Worm (Caenorhabditis elegans) whole organism, young adult: Measurements from ENCODE around the gene eif-2D.

Experiments
- F33H1.4 ChIP-seq: fragments of 200-800 bp; sonication (Bioruptor generic); IDR thresholded peaks from 2 replicates; pipeline ENCODE4 v1.3.6; 2022; ENCODE audit warnings: missing genetic modification reagents, missing genetic modification characterization, missing compliant biosample characterization
- Y53G8AR.9 ChIP-seq: fragments of 200-800 bp; sonication (Bioruptor generic); conservative IDR thresholded peaks from 2 replicates; pipeline ENCODE4 v1.3.6; 2022; ENCODE audit warnings: missing genetic modification reagents, missing genetic modification characterization, missing compliant biosample characterization
- aptf-3 ChIP-seq: fragments of 200-800 bp; sonication (Bioruptor generic); IDR thresholded peaks from 2 replicates; pipeline ENCODE4 v1.3.6; 2022; ENCODE audit warnings: missing genetic modification characterization, missing compliant biosample characterization
- snpc-3.4 ChIP-seq: sonication (generic microtip); optimal IDR thresholded peaks from 2 replicates; lab custom pipeline; 2017; ENCODE audit warnings: missing genetic modification characterization, mild to moderate bottlenecking, missing compliant biosample characterization, antibody characterized with exemption, moderate library complexity, missing genotype, missing genetic modification reagents
- ztf-26 ChIP-seq: sonication (generic microtip); optimal IDR thresholded peaks from 2 replicates; lab custom pipeline; 2017; ENCODE audit warnings: missing genetic modification characterization, missing compliant biosample characterization

ce11 chrII:5668830-5669229 is 22.7 kb upstream of the eif-2D start, which contains the start of gene C25H3.7:
- TF ChIP-seq aptf-3 (GFP tag; lab: Robert Waterston, UW) = no peak
- TF ChIP-seq ztf-26 (tag; lab: Kevin White, UChicago) = no peak
- TF ChIP-seq snpc-3.4 = no peak
- no peak for TF ChIP-seq F33H1.4 (GFP tag; lab: Robert Waterston, UW)
- no peak for TF ChIP-seq Y53G8AR.9 (GFP tag; lab: Robert Waterston, UW)
